Fruit fly (Drosophila melanogaster) whole organism, embryonic: ENCODE data around the gene CG31230.

ENCODE experiments used
- Ada2b ChIP-seq: fragments of 200-800 bp; sonication (Bioruptor generic); IDR thresholded peaks from 2 replicates; pipeline ENCODE4 v1.3.6; 2022; ENCODE audit warnings: missing biosample characterization, missing genetic modification characterization
- Antp ChIP-seq: fragments of 200-800 bp; sonication (Bioruptor generic); optimal IDR thresholded peaks from 3 replicates; lab custom pipeline; 2016; ENCODE audit warnings: missing biosample characterization, missing genetic modification characterization
- Bdp1 ChIP-seq: fragments of 200-800 bp; sonication (Bioruptor generic); optimal IDR thresholded peaks from 3 replicates; lab custom pipeline; 2016; ENCODE audit warnings: missing biosample characterization, missing genetic modification characterization
- Bgb ChIP-seq: fragments of 200-800 bp; sonication (Bioruptor generic); IDR thresholded peaks from 2 replicates; pipeline ENCODE4 v1.3.6; 2022; ENCODE audit warnings: missing biosample characterization, missing genetic modification characterization; ENCODE audit not compliant: partially characterized antibody
- CG11247 ChIP-seq: fragments of 200-800 bp; sonication (Bioruptor generic); IDR thresholded peaks from 2 replicates; pipeline ENCODE4 v1.3.6; 2022; ENCODE audit warnings: missing biosample characterization, missing genetic modification characterization
- CG12236 ChIP-seq: fragments of 200-800 bp; sonication (Bioruptor generic); optimal IDR thresholded peaks from 2 replicates; lab custom pipeline; 2016; ENCODE audit warnings: missing biosample characterization, missing genetic modification characterization
- CG13123 ChIP-seq: fragments of 200-800 bp; sonication (Bioruptor generic); optimal IDR thresholded peaks from 2 replicates; lab custom pipeline; 2016; ENCODE audit warnings: missing biosample characterization, missing genetic modification characterization
- CG14965 ChIP-seq: fragments of 200-800 bp; sonication (Bioruptor generic); optimal IDR thresholded peaks from 2 replicates; lab custom pipeline; 2016; ENCODE audit warnings: missing biosample characterization, missing genetic modification characterization, borderline replicate concordance
- CG15514 ChIP-seq: fragments of 200-800 bp; sonication (Bioruptor generic); optimal IDR thresholded peaks from 3 replicates; lab custom pipeline; 2017; ENCODE audit warnings: missing biosample characterization, missing genetic modification characterization, mild to moderate bottlenecking, moderate library complexity, missing genetic modification reagents
- CG17328 ChIP-seq: fragments of 200-800 bp; sonication (Bioruptor generic); IDR thresholded peaks from 2 replicates; pipeline ENCODE4 v1.3.6; 2022; ENCODE audit warnings: missing biosample characterization, missing genetic modification characterization
- CG17385 ChIP-seq: fragments of 200-800 bp; sonication (Bioruptor generic); optimal IDR thresholded peaks from 3 replicates; lab custom pipeline; 2018; ENCODE audit warnings: missing biosample characterization, mild to moderate bottlenecking, missing genetic modification characterization
- CG17802 ChIP-seq: fragments of 200-800 bp; sonication (Bioruptor generic); optimal IDR thresholded peaks from 2 replicates; lab custom pipeline; 2018; ENCODE audit warnings: missing biosample characterization, mild to moderate bottlenecking, missing genetic modification characterization, moderate library complexity
- CG2202 ChIP-seq: fragments of 200-800 bp; sonication (Bioruptor generic); optimal IDR thresholded peaks from 2 replicates; lab custom pipeline; 2018; ENCODE audit warnings: missing biosample characterization, mild to moderate bottlenecking, missing genetic modification characterization
- CG2889 ChIP-seq: fragments of 200-800 bp; sonication (Bioruptor generic); IDR thresholded peaks from 3 replicates; pipeline ENCODE4 v1.3.6; 2022; ENCODE audit warnings: missing biosample characterization, missing genetic modification characterization
- CG3065 ChIP-seq: fragments of 200-800 bp; sonication (Bioruptor generic); optimal IDR thresholded peaks from 2 replicates; lab custom pipeline; 2016; ENCODE audit warnings: missing biosample characterization, missing genetic modification characterization
- CG31441 ChIP-seq: fragments of 200-800 bp; sonication (Bioruptor generic); IDR thresholded peaks from 2 replicates; pipeline ENCODE4 v1.3.6; 2022; ENCODE audit warnings: missing biosample characterization, missing genetic modification characterization
- CG42726 ChIP-seq: fragments of 200-800 bp; sonication (Bioruptor generic); IDR thresholded peaks from 2 replicates; pipeline ENCODE4 v1.3.6; 2022; ENCODE audit warnings: missing biosample characterization, missing genetic modification characterization; ENCODE audit not compliant: partially characterized antibody
- CG6654 ChIP-seq: fragments of 200-800 bp; sonication (Bioruptor generic); optimal IDR thresholded peaks from 2 replicates; lab custom pipeline; 2017; ENCODE audit warnings: missing biosample characterization, mild to moderate bottlenecking, missing genetic modification characterization
- CG7357 ChIP-seq: fragments of 200-800 bp; sonication (Bioruptor generic); IDR thresholded peaks from 3 replicates; pipeline ENCODE4 v1.3.6; 2022; ENCODE audit warnings: missing biosample characterization, missing genetic modification characterization
- CG7928 ChIP-seq: fragments of 200-800 bp; sonication (Bioruptor generic); optimal IDR thresholded peaks from 2 replicates; lab custom pipeline; 2017; ENCODE audit warnings: missing biosample characterization, mild to moderate bottlenecking, missing genetic modification characterization
- CG9437 ChIP-seq: fragments of 200-800 bp; sonication (Bioruptor generic); optimal IDR thresholded peaks from 2 replicates; lab custom pipeline; 2018; ENCODE audit warnings: missing biosample characterization, mild to moderate bottlenecking, missing genetic modification characterization
- CG9932 ChIP-seq: fragments of 200-800 bp; sonication (Bioruptor generic); IDR thresholded peaks from 2 replicates; pipeline ENCODE4 v1.3.6; 2022; ENCODE audit warnings: missing biosample characterization, missing genetic modification characterization
- CrebB ChIP-seq: fragments of 200-800 bp; sonication (Bioruptor generic); optimal IDR thresholded peaks from 3 replicates; lab custom pipeline; 2018; ENCODE audit warnings: missing biosample characterization, mild to moderate bottlenecking, missing genetic modification characterization
- Dad ChIP-seq: fragments of 200-800 bp; sonication (Bioruptor generic); optimal IDR thresholded peaks from 3 replicates; lab custom pipeline; 2016; ENCODE audit warnings: missing biosample characterization, missing genetic modification characterization
- HLH54F ChIP-seq: fragments of 200-800 bp; sonication (Bioruptor generic); optimal IDR thresholded peaks from 3 replicates; lab custom pipeline; 2016; ENCODE audit warnings: missing biosample characterization, missing genetic modification characterization
- HLHmδ ChIP-seq: fragments of 200-800 bp; sonication (Bioruptor generic); optimal IDR thresholded peaks from 2 replicates; lab custom pipeline; 2018; ENCODE audit warnings: missing biosample characterization, mild to moderate bottlenecking, missing genetic modification characterization, moderate library complexity
- Lpt ChIP-seq: fragments of >200 bp; optimal IDR thresholded peaks from 2 replicates; lab custom pipeline; 2018; ENCODE audit warnings: missing biosample characterization, missing genetic modification characterization
- MTF-1 ChIP-seq: fragments of 200-800 bp; sonication (Bioruptor generic); optimal IDR thresholded peaks from 2 replicates; lab custom pipeline; 2018; ENCODE audit warnings: missing biosample characterization, mild to moderate bottlenecking, missing genetic modification characterization, borderline replicate concordance
- NC2β ChIP-seq: fragments of 200-800 bp; sonication (Bioruptor generic); optimal IDR thresholded peaks from 2 replicates; lab custom pipeline; 2016; ENCODE audit warnings: missing biosample characterization, missing genetic modification characterization
- Pdp1 ChIP-seq, 2 experiments: fragments of 200-800 bp; sonication (Bioruptor generic); optimal IDR thresholded peaks; 3 replicates each; lab custom pipeline; 2016; ENCODE audit warnings: missing biosample characterization in 2 of 2, missing genetic modification characterization in 2 of 2, mild to moderate bottlenecking in 1 of 2, moderate library complexity in 1 of 2
- Poxn ChIP-seq: fragments of 200-800 bp; sonication (Bioruptor generic); IDR thresholded peaks from 2 replicates; pipeline ENCODE4 v1.3.6; 2022; ENCODE audit warnings: missing biosample characterization, missing genetic modification characterization
- Tbp ChIP-seq: fragments of >200 bp; optimal IDR thresholded peaks from 2 replicates; lab custom pipeline; 2018; ENCODE audit warnings: missing biosample characterization, missing genetic modification characterization
- Trl ChIP-seq, 3 experiments: fragments of >200 bp in 2 of 3; fragments of 200-800 bp in 1 of 3; sonication (Bioruptor generic) in 1 of 3; optimal IDR thresholded peaks; 2 replicates in 1 of 3; 3 replicates in 2 of 3; lab custom pipeline; 2016 to 2017; ENCODE audit warnings: missing biosample characterization in 1 of 3, missing genetic modification characterization in 1 of 3
- cato ChIP-seq: fragments of 200-800 bp; sonication (Bioruptor generic); optimal IDR thresholded peaks from 2 replicates; lab custom pipeline; 2016; ENCODE audit warnings: missing biosample characterization, missing genetic modification characterization, borderline replicate concordance
- crol ChIP-seq: fragments of 200-800 bp; sonication (Bioruptor generic); IDR thresholded peaks from 2 replicates; pipeline ENCODE4 v1.3.6; 2022; ENCODE audit warnings: missing biosample characterization, missing genetic modification characterization
- dan ChIP-seq: fragments of 200-800 bp; sonication (Bioruptor generic); IDR thresholded peaks from 2 replicates; pipeline ENCODE4 v1.3.6; 2022; ENCODE audit warnings: missing biosample characterization, missing genetic modification characterization
- disco-r ChIP-seq: fragments of 200-800 bp; sonication (Bioruptor generic); optimal IDR thresholded peaks from 2 replicates; lab custom pipeline; 2016; ENCODE audit warnings: missing biosample characterization, missing genetic modification characterization
- insv ChIP-seq, 2 experiments: fragments of 200-800 bp; sonication (Bioruptor generic); optimal IDR thresholded peaks; 3 replicates each; lab custom pipeline; 2016 to 2018; ENCODE audit warnings: missing biosample characterization in 2 of 2, missing genetic modification characterization in 2 of 2
- jumu ChIP-seq: fragments of 200-800 bp; sonication (Bioruptor generic); optimal IDR thresholded peaks from 3 replicates; lab custom pipeline; 2016; ENCODE audit warnings: missing biosample characterization, missing genetic modification characterization
- kah ChIP-seq: fragments of 200-800 bp; sonication (Bioruptor generic); optimal IDR thresholded peaks from 2 replicates; lab custom pipeline; 2018; ENCODE audit warnings: missing biosample characterization, mild to moderate bottlenecking, missing genetic modification characterization
- kay ChIP-seq: fragments of 200-800 bp; sonication (Bioruptor generic); optimal IDR thresholded peaks from 2 replicates; lab custom pipeline; 2016; ENCODE audit warnings: missing biosample characterization, missing genetic modification characterization
- knrl ChIP-seq: fragments of 200-800 bp; sonication (Bioruptor generic); IDR thresholded peaks from 3 replicates; pipeline ENCODE4 v1.3.6; 2022; ENCODE audit warnings: missing biosample characterization, missing genetic modification characterization; ENCODE audit not compliant: partially characterized antibody
- mld ChIP-seq: fragments of 200-800 bp; sonication (Bioruptor generic); IDR thresholded peaks from 3 replicates; pipeline ENCODE4 v1.3.6; 2022; ENCODE audit warnings: missing biosample characterization, missing genetic modification characterization; ENCODE audit not compliant: partially characterized antibody
- oc ChIP-seq: fragments of 200-800 bp; sonication (Bioruptor generic); optimal IDR thresholded peaks from 2 replicates; lab custom pipeline; 2018; ENCODE audit warnings: missing biosample characterization, mild to moderate bottlenecking, missing genetic modification characterization, moderate library complexity
- phol ChIP-seq: fragments of 200-800 bp; sonication (Bioruptor generic); optimal IDR thresholded peaks from 3 replicates; lab custom pipeline; 2018; ENCODE audit warnings: missing biosample characterization, mild to moderate bottlenecking, missing genetic modification characterization, moderate library complexity
- sens-2 ChIP-seq: fragments of 200-800 bp; sonication (Bioruptor generic); IDR thresholded peaks from 2 replicates; pipeline ENCODE4 v1.3.6; 2022; ENCODE audit warnings: missing biosample characterization, missing genetic modification characterization
- shn ChIP-seq: fragments of 200-800 bp; sonication (Bioruptor generic); optimal IDR thresholded peaks from 3 replicates; lab custom pipeline; 2016; ENCODE audit warnings: missing biosample characterization, missing genetic modification characterization
- toy ChIP-seq: fragments of 200-800 bp; sonication (Bioruptor generic); IDR thresholded peaks from 2 replicates; pipeline ENCODE4 v1.3.6; 2022; ENCODE audit warnings: missing biosample characterization, missing genetic modification characterization
- zen2 ChIP-seq: fragments of 200-800 bp; sonication (Bioruptor generic); IDR thresholded peaks from 3 replicates; pipeline ENCODE4 v1.3.6; 2022; ENCODE audit warnings: missing biosample characterization, missing genetic modification characterization; ENCODE audit not compliant: partially characterized antibody

CG31230 gene

DNA sequence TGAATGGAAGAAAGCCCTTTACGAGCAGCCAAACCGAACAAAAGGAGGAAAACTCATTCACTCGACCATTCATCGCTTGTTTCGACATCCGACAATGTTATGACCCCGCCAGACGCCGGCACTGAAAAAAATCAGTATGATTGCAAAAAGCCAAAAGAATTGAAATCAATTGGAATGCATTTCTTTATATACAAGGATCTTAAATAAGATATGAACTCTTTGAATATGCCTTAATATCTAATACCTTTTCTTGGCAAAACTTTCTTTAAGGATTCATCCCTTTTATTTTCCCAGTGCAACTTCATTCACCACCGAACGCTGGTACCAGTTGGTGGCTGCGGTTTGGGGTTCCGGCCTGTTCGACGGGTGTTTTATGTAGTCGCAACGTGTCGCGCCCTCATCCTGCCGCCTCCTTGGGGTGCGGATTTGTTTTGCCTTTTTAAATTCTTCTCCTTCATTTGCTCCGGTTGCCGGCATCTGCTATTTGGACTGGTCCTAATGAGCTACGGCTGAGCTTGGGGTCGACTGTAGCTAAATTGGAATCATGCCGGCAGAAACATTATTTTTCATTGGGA is 48.4 kb downstream of the CG31230 start (continued):
- TF ChIP-seq mld (GFP tag; lab: Robert Waterston, UW) (no peak), CG9437 (peak; percentile 70), CG11247 (GFP tag; lab: Robert Waterston, UW) (peak; percentile 74), CG17385 (GFP tag; lab: Kevin White, UChicago) (peak; percentile 86), knrl (GFP tag; lab: Robert Waterston, UW) (no peak), kah (GFP tag; lab: Kevin White, UChicago) (peak; percentile 62), phol (tag; lab: Kevin White, UChicago) (peak; percentile 81), insv (GFP tag; optimal IDR thresholded peaks at IDR 0.05; lab: Kevin White, UChicago) (peak in 1 of 2 experiments; percentile 53), HLH54F (GFP tag; lab: Kevin White, UChicago) (peak; percentile 76), Poxn (GFP tag; lab: Robert Waterston, UW) (no peak), disco-r (GFP tag; lab: Kevin White, UChicago) (peak; percentile 70), Antp (GFP tag; lab: Kevin White, UChicago) (peak; percentile 81), CG7357 (GFP tag; lab: Robert Waterston, UW) (peak; percentile 70), toy (GFP tag; lab: Robert Waterston, UW) (peak; percentile 59; the same call in 1 of the 2 replicates), CG6654 (GFP tag; lab: Kevin White, UChicago) (peak; percentile 62), CG2889 (GFP tag; lab: Robert Waterston, UW) (peak; percentile 69; the same call in 2 of the 3 replicates), CG7928 (GFP tag; lab: Kevin White, UChicago) (peak; percentile 8), shn (GFP tag; lab: Kevin White, UChicago) (peak; percentile 29), Tbp (GFP tag; lab: Kevin White, UChicago) (no peak), cato (GFP tag; lab: Kevin White, UChicago) (peak; percentile 15), CG13123 (GFP tag; lab: Kevin White, UChicago) (peak; percentile 45), crol (no peak), Trl (optimal IDR thresholded peaks at IDR 0.05; lab: Kevin White, UChicago) (no peak), Trl (GFP tag; optimal IDR thresholded peaks at IDR 0.05; lab: Kevin White, UChicago) (peak; percentile 71), Pdp1 (GFP tag; optimal IDR thresholded peaks at IDR 0.05; lab: Kevin White, UChicago) (peak in 1 of 2 experiments; percentile 83), CG12236 (GFP tag; lab: Kevin White, UChicago) (peak; percentile 47), sens-2 (GFP tag; lab: Robert Waterston, UW) (peak; percentile 52; the same call in 1 of the 2 replicates), CG31441 (GFP tag; lab: Robert Waterston, UW) (peak; percentile 89), CG17802 (tag; lab: Kevin White, UChicago) (peak; percentile 55), Bgb (GFP tag; lab: Robert Waterston, UW) (no peak), CG2202 (tag; lab: Kevin White, UChicago) (peak; percentile 44), kay (peak; percentile 72), Ada2b (GFP tag; lab: Robert Waterston, UW) (peak; percentile 82; the same call in 1 of the 2 replicates), CG14965 (GFP tag; lab: Kevin White, UChicago) (peak; percentile 25), zen2 (no peak), Bdp1 (peak; percentile 65), oc (tag; lab: Kevin White, UChicago) (peak; percentile 78), Dad (peak; percentile 83), jumu (peak; percentile 34), CrebB (tag; lab: Kevin White, UChicago) (peak; percentile 85), MTF-1 (peak; percentile 58), CG3065 (GFP tag; lab: Kevin White, UChicago) (no peak), dan (GFP tag; lab: Robert Waterston, UW) (peak; percentile 80), CG42726 (GFP tag; lab: Robert Waterston, UW) (no peak), NC2β (GFP tag; lab: Kevin White, UChicago) (peak; percentile 68), Lpt (no peak), CG17328 (peak; percentile 81), HLHmδ (GFP tag; lab: Kevin White, UChicago) (no peak), CG15514 (GFP tag; lab: Kevin White, UChicago) (peak; percentile 77), CG9932 (GFP tag; lab: Robert Waterston, UW) (peak; percentile 73)
